Worm (Caenorhabditis elegans): ENCODE results near the gene F46B6.5.

DNA sequence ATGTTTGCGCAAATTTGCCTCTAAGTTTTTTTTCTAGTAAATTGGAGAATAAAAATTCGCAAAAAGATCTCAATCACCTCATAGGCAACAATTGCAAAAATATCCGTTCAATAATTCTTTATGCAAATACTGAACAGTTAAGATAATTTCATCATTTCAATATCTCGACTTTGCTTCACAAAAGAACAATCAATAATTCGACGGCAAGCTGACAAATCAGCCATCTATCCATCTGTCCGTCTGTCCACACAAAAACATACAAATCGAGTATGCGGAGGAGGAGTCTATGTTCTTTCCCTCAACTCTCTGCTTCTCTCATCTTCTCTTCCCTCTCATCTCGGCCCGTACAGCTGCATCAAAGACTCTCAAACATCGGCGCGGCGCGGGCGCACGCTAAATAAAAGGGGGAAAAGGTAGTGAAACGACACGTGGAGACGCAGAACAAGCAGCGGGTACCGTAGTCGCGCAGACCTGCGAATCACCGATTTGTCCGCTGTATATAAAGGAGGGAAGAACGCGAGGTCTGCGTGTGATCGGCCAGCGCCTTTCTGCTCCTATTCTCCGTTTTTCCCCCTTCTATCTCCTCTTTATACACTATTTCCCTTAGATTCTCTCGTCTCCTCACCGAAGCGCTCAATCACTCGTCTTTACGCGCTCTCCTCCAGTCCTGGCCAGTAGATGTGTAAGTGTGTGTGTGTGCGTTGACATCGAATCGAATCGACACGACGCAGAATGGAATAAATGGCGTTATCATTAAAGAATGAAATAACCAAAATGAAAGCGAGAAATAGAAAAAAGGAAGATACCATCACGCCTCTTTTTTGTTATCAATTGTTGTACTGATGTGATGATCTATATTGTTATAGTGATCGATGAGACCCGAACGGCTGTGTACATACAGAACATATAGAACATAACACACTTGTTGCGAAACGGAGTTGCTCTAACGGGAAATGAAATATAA, 51.8 kb downstream of the F46B6.5 start:
- peak; percentile 72 for TF ChIP-seq eyg-1 (tag; optimal IDR thresholded peaks at IDR 0.05)
- peak; percentile 100 for TF ChIP-seq nfya-1 (tag; optimal IDR thresholded peaks at IDR 0.05)
- TF ChIP-seq elt-4 (tag; optimal IDR thresholded peaks at IDR 0.05), result no peak
- no peak for TF ChIP-seq ceh-9 (tag; optimal IDR thresholded peaks at IDR 0.05)
- peak; percentile 64 for TF ChIP-seq dve-1 (tag; optimal IDR thresholded peaks at IDR 0.05)
- peak; percentile 55 for TF ChIP-seq pag-3 (tag; optimal IDR thresholded peaks at IDR 0.05; ENCODE audit: borderline replicate concordance)
- TF ChIP-seq ahr-1 (tag; optimal IDR thresholded peaks at IDR 0.05), result peak; percentile 70
- peak; percentile 79 for TF ChIP-seq pqm-1 (tag; optimal IDR thresholded peaks at IDR 0.05)
- peak; percentile 91 for TF ChIP-seq ama-1 (optimal IDR thresholded peaks at IDR 0.05)

Measured in whole organism, late embryonic.